Fruit fly (Drosophila melanogaster): ENCODE results near the gene CG43085.

Gene CG43085

DNA sequence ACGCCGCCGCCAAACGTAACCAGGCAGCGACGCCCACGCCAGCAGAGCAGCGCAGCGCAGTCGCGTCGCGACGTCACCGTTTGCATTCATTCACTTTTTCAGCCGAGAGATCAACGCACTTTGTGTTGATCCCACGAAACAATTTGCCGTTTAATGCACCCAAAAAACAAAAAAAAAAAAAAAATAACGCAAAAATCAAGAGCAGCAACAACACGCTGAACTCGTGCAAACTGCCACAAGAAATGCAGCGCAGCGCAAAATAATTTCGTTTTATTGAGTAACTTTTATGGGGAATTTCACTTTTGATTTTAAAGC lies 37.5 kb downstream of the CG43085 start:
- no peak for TF ChIP-seq CG8478 (optimal IDR thresholded peaks at IDR 0.05)
- no peak for TF ChIP-seq CTCF (optimal IDR thresholded peaks at IDR 0.05)

DNA sequence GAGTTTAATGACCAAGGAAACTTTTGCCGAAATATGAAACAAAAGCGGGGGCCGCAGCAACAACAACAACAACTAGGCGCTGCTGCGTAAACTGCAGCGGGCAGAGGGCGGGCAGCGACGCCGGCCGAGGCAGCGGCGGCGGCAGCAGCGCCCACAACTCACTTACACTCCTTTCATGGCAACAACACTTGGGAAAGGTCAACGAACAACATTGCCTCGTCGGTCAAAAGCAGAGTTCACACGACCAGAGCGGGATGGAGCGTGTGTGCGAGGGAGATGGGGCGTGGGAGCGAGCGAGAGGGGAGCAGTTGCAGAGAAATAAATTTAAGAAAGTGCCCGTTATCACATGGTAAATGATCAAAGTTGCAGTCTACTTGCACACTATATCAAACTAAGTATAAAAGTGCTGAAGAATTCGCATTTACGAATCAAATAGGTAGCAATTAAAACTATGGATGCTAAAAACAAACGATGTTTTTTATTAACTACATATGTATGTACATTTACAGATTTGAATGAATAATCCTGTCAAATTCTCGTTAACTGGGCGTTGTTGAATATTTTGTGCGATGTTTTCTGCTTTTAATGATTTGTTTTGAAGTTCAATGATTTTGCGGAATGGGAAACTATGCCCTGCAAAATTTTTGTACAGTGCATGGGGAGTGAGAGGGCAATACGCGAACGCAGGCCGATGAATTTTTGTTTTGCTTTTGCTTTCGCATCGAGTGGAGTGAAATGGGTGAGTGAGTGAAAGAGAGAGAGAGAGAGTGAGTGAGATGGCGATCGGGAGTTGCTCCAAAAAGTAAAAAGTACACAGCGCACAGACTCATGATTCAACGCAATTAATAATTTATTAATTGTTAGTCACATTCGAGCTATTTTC lies 38.1 kb downstream of the CG43085 start:
- TF ChIP-seq CG8478 (optimal IDR thresholded peaks at IDR 0.05) (no peak), CTCF (optimal IDR thresholded peaks at IDR 0.05) (no peak)

DNA sequence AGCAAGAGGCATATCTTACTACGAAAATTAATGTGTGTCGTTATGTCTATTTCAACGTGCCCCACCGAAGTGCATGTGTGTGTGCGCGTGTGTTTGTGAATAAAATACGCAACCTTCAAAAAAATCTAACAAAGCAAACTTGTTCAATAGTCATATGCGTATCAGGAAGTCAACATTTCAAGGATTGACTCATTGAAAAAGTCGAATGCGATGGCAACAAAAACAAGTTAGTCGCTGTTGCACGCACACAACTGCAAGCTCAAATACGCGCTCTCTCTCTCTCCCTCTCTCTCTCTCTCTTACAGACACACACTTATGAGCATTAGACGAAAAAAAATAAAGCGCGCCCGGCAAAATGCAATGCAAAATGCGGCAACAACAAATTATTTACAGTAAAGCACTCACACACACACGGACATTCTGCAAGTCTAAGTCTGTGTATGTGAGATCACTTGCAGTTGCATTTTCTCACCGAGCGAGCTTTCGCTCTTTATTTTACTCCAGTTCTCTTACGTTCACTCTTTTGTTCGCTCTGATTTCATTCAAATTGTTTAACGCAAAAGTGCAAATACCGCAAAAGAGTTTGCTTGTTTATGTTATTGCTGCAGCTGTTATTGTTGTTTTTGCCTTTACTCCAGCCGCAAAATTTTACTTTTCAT lies 39.8 kb downstream of the CG43085 start:
- no peak for TF ChIP-seq CG8478 (optimal IDR thresholded peaks at IDR 0.05)
- TF ChIP-seq CTCF (optimal IDR thresholded peaks at IDR 0.05), result no peak

DNA sequence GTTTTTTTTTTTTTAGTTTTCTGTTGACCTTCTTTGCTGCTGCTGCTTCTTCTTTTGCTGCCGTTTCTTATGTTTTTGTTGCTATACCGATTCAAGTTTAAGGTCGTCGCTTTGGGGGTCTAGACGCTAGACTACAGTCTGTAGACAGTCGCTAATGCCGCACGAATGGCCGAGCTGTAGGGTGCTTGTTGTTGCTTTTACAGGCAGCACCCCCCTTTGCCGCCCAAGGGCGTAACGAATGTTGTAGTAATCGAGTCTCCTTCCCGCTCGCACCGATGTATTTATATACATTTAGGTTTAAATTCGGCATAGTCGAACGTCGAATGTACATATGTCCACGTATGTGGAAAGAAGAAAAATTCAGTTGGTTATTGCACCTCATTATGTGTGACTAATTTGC lies 41.6 kb downstream of the CG43085 start:
- TF ChIP-seq CG8478 (optimal IDR thresholded peaks at IDR 0.05), result no peak
- TF ChIP-seq CTCF (optimal IDR thresholded peaks at IDR 0.05), result no peak

DNA sequence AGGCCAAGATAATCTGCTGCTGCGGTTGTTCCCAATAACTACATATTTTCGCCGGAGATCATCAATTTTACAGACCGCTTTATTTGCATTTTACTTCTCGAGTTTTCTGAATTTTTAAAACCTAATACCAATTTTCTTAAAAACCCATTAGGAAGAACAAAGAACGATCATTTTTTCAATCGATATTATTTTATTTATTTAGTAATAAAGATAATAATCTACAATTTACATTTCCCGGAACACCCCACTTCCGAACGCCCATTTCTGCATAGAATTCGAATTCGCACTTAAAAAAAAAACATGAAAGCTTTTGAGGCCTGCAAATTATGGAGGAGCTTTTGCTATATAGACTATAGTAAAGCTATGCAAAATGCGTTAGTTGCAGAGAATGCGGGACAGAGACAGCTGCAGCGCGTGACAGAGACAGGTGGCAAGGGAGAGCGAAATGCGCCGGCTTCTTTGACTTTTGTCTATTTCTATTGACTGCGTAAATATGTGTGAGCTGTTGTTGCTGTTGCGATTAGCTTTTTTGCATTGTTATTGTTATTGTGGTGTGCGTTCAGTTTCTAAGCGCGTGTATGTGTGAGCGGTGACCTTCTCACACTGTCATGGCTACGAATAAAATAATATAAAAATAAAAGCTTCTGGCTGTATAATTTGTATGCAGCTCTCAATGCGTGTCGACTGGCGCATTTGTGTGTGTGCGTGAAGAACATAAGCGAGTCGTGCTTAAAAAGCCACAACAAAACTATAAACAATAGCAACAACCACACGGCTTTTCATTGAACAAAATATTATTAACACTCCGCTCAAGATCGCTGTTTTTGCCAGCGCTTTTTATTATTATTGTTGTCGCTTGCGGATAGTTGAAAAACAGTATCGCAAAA lies 42.8 kb downstream of the CG43085 start:
- TF ChIP-seq CTCF (optimal IDR thresholded peaks at IDR 0.05) (no peak), CG8478 (optimal IDR thresholded peaks at IDR 0.05) (no peak)

DNA sequence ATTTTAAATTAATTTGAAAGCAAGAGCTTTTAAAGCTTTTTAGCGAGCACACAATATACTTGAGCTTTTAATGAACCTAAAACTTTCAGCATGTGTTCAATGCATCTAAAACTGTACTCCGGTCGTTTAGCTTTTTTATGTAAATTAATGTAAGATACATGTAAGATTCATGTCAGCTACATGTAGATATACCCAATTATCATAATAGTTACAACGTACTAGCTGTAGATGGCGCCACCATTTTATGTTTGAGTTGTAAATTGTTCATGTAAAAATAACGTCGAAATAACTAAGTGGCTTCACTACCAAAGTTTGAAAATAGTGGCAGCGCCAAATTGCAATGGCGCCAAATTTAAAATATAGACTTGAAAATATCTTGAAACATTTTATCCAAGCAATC lies 49.6 kb downstream of the CG43085 start:
- no peak for TF ChIP-seq CG8478 (optimal IDR thresholded peaks at IDR 0.05)
- TF ChIP-seq CTCF (optimal IDR thresholded peaks at IDR 0.05), result peak; percentile 93

DNA sequence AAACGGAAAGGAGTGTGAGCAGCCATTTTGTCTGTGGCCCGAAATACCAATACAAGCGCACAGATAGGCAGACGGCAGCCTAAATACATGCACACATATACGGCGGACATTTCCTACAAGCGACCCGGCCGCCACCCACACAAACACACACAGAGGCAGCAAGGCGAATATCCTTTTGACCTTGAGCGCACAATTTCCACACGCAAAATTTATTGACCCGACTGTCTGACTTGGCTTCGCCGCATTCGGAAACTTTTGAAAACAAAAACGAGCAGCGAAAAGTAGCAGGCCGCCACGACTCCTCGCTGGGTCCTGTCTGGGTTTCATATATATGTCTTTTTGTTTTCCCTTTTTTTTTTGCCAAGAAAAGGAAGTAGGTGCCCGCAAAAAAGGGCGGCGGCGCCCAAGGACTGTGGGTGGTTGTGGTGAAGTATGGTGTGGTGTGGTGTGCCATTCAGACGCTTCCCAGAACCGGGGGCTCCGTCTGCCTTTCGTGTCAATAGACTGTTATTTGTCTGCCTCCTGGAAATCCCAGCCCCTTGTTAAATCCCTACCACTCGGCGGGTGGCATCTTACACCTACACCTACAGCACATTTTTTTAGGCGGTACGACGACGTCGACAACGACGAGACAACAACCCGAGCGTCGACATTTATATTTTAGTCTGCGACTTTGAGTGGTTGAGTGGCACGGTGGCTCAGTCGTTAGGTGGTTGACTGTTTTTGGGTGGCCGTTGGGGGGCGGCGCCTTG lies 50.6 kb downstream of the CG43085 start:
- TF ChIP-seq CG8478 (optimal IDR thresholded peaks at IDR 0.05), result no peak
- no peak for TF ChIP-seq CTCF (optimal IDR thresholded peaks at IDR 0.05)
